Worm (Caenorhabditis elegans): ENCODE measurements around the gene Y67D8C.9.
A peak's percentile ranks its signal among the peaks of the same experiment; 100 is the strongest.

Gene Y67D8C.9

ce11 chrIV:3086825-3087224 lies at the start of gene Y67D8C.9:
TSS of gene Y67D8C.9 (minus strand) at chrIV:3086925.
- TF ChIP-seq aly-2 (tag; optimal IDR thresholded peaks at IDR 0.05) (no peak), skn-1 (tag; optimal IDR thresholded peaks at IDR 0.05) (no peak), ceh-82 (tag; optimal IDR thresholded peaks at IDR 0.05) (no peak), mdl-1 (tag; optimal IDR thresholded peaks at IDR 0.05) (no peak), lin-39 (tag; optimal IDR thresholded peaks at IDR 0.05) (no peak), nhr-23 (tag; optimal IDR thresholded peaks at IDR 0.05) (no peak), nhr-67 (tag; optimal IDR thresholded peaks at IDR 0.05) (no peak), nfya-1 (tag; optimal IDR thresholded peaks at IDR 0.05; ENCODE audit: insufficient read depth) (no peak), egl-5 (tag; optimal IDR thresholded peaks at IDR 0.05) (no peak), ZK546.5 (tag; optimal IDR thresholded peaks at IDR 0.05) (no peak), jun-1 (tag; optimal IDR thresholded peaks at IDR 0.05) (no peak), pha-4 (tag; optimal IDR thresholded peaks at IDR 0.05) (no peak), unc-39 (tag; optimal IDR thresholded peaks at IDR 0.05) (no peak), nhr-11 (tag; optimal IDR thresholded peaks at IDR 0.05) (no peak), daf-12 (tag; optimal IDR thresholded peaks at IDR 0.05) (no peak), mml-1 (tag; optimal IDR thresholded peaks at IDR 0.05) (no peak), fos-1 (tag; optimal IDR thresholded peaks at IDR 0.05) (no peak)

DNA sequence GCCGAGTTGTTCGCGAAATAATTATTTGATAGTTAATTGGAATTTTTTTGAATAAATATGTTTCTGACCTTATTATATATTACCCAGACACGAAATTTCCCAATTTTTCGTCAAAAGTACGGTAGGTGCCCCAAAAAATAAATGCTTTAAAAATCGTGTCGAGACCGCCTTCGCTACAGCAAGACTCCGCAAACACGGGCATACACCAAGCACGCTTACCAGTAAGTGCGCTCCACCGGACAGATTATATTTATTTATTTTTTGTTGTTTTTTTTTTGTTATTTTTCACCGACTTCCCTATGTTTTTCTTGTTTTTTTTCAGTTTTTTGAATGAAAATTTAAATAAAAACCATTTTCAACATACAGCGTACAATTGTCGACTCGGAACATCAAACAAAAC lies 49.8 kb upstream of the Y67D8C.9 start:
- TF ChIP-seq hmg-11 (tag; optimal IDR thresholded peaks at IDR 0.05), result no peak
- TF ChIP-seq pha-4 (tag; optimal IDR thresholded peaks at IDR 0.05), result peak; percentile 43

- TF ChIP-seq hmg-11 (tag; optimal IDR thresholded peaks at IDR 0.05) (peak; percentile 50), fkh-10 (GFP tag; optimal IDR thresholded peaks at IDR 0.05) (peak; percentile 37), aly-2 (tag; optimal IDR thresholded peaks at IDR 0.05) (no peak), fkh-2 (tag; optimal IDR thresholded peaks at IDR 0.05) (no peak), nhr-12 (tag; optimal IDR thresholded peaks at IDR 0.05) (no peak), lin-15B (tag; optimal IDR thresholded peaks at IDR 0.05) (no peak), nhr-11 (tag; optimal IDR thresholded peaks at IDR 0.05) (peak; percentile 51), mdl-1 (tag; optimal IDR thresholded peaks at IDR 0.05) (peak; percentile 22), fos-1 (tag; optimal IDR thresholded peaks at IDR 0.05) (no peak), nhr-23 (tag; optimal IDR thresholded peaks at IDR 0.05) (no peak), egl-27 (tag; optimal IDR thresholded peaks at IDR 0.05) (no peak), unc-39 (tag; optimal IDR thresholded peaks at IDR 0.05) (no peak), lin-39 (tag; optimal IDR thresholded peaks at IDR 0.05) (peak; percentile 88), nhr-67 (tag; optimal IDR thresholded peaks at IDR 0.05) (no peak), elt-2 (tag; optimal IDR thresholded peaks at IDR 0.05) (no peak), ZK546.5 (tag; optimal IDR thresholded peaks at IDR 0.05) (no peak), elt-3 (tag; optimal IDR thresholded peaks at IDR 0.05) (no peak), ztf-4 (tag; optimal IDR thresholded peaks at IDR 0.05) (no peak), ama-1 (optimal IDR thresholded peaks at IDR 0.05) (no peak), zag-1 (tag; optimal IDR thresholded peaks at IDR 0.05) (no peak), snpc-4 (tag; optimal IDR thresholded peaks at IDR 0.05) (no peak), nfya-1 (tag; optimal IDR thresholded peaks at IDR 0.05; ENCODE audit: insufficient read depth) (peak; percentile 71), nhr-43 (tag; optimal IDR thresholded peaks at IDR 0.05; ENCODE audit: poor library complexity, severe bottlenecking) (no peak), eor-1 (tag; optimal IDR thresholded peaks at IDR 0.05) (no peak), R02D3.7 (tag; optimal IDR thresholded peaks at IDR 0.05) (no peak), ceh-28 (tag; optimal IDR thresholded peaks at IDR 0.05) (no peak), mml-1 (tag; optimal IDR thresholded peaks at IDR 0.05) (no peak), egl-5 (tag; optimal IDR thresholded peaks at IDR 0.05) (peak; percentile 88), ztf-11 (tag; optimal IDR thresholded peaks at IDR 0.05) (no peak), ceh-9 (tag; optimal IDR thresholded peaks at IDR 0.05) (no peak), daf-12 (tag; optimal IDR thresholded peaks at IDR 0.05) (no peak), nhr-25 (tag; optimal IDR thresholded peaks at IDR 0.05) (no peak), nhr-237 (tag; optimal IDR thresholded peaks at IDR 0.05) (no peak), nhr-28 (tag; optimal IDR thresholded peaks at IDR 0.05) (no peak), elt-1 (tag; optimal IDR thresholded peaks at IDR 0.05) (no peak), skn-1 (tag; optimal IDR thresholded peaks at IDR 0.05) (peak; percentile 11), jun-1 (tag; optimal IDR thresholded peaks at IDR 0.05) (no peak), nhr-76 (tag; optimal IDR thresholded peaks at IDR 0.05) (no peak), ceh-82 (tag; optimal IDR thresholded peaks at IDR 0.05) (no peak), pqm-1 (tag; optimal IDR thresholded peaks at IDR 0.05) (no peak), tbx-2 (tag; optimal IDR thresholded peaks at IDR 0.05) (no peak), pha-4 (tag; optimal IDR thresholded peaks at IDR 0.05) (no peak), sea-2 (GFP tag; optimal IDR thresholded peaks at IDR 0.05) (no peak)
These were observed 48.3 kb upstream of the Y67D8C.9 start for ce11 chrIV:3135000-3135399.

Measured in whole organism, L3 larva.